Fruit fly (Drosophila melanogaster) S2 (cell line): ENCODE data around the gene CG10748.

Experiments
- CG8478 ChIP-seq: fragments of >200 bp; optimal IDR thresholded peaks from 2 replicates; lab custom pipeline; 2018
- CTCF ChIP-seq, 2 experiments: fragments of >200 bp; optimal IDR thresholded peaks; 2 replicates each; lab custom pipeline; 2018

DNA sequence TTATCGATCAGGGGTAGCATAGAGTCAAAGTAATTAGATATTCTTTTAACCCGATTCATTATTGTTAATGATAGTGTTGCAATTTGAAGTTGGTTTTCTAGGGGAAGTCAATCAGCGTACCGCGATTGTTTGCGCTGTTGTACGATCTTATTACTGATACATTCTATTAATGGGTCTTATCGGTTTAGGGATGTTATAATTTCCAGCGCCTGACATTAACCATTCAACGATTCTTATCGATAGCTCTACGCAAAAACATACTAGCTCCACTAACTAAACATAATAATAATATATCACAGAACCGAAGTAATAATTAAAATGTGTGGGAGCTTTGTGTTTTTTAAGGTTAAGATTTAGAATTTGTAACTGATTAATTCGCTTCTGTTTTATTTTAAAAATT, 39.4 kb upstream of the CG10748 start, which contains the start of gene Cul6:
- TF ChIP-seq CTCF (optimal IDR thresholded peaks at IDR 0.05; lab: Kevin White, UChicago), result no peak
- no peak for TF ChIP-seq CG8478 (lab: Kevin White, UChicago)
